Fruit fly (Drosophila melanogaster) whole organism, embryonic: ENCODE measurements around the gene CG13471.
A peak's percentile ranks its signal among the peaks of the same experiment; 100 is the strongest.

Experiments used
- Atf3 ChIP-seq: fragments of 200-800 bp; sonication (Bioruptor generic); optimal IDR thresholded peaks from 3 replicates; lab custom pipeline; 2016; ENCODE audit warnings: missing biosample characterization, missing genetic modification characterization
- Blimp-1 ChIP-seq: fragments of 200-800 bp; sonication (Bioruptor generic); optimal IDR thresholded peaks from 3 replicates; lab custom pipeline; 2018; ENCODE audit warnings: missing biosample characterization, missing genetic modification characterization, mild to moderate bottlenecking, moderate library complexity, missing genetic modification reagents
- CG10366 ChIP-seq: fragments of 200-800 bp; sonication (Bioruptor generic); IDR thresholded peaks from 2 replicates; pipeline ENCODE4 v1.3.6; 2022; ENCODE audit warnings: missing biosample characterization, missing genetic modification characterization
- CG12219 ChIP-seq: fragments of 200-800 bp; sonication (Bioruptor generic); optimal IDR thresholded peaks from 3 replicates; lab custom pipeline; 2018; ENCODE audit warnings: missing biosample characterization, mild to moderate bottlenecking, missing genetic modification characterization
- CG13123 ChIP-seq: fragments of 200-800 bp; sonication (Bioruptor generic); optimal IDR thresholded peaks from 2 replicates; lab custom pipeline; 2016; ENCODE audit warnings: missing biosample characterization, missing genetic modification characterization
- CG1529 ChIP-seq: fragments of 200-800 bp; sonication (Bioruptor generic); optimal IDR thresholded peaks from 3 replicates; lab custom pipeline; 2018; ENCODE audit warnings: missing biosample characterization, missing genetic modification characterization
- CG17612 ChIP-seq: fragments of 200-800 bp; sonication (Bioruptor generic); IDR thresholded peaks from 2 replicates; pipeline ENCODE4 v1.3.6; 2022; ENCODE audit warnings: missing biosample characterization, missing genetic modification characterization
- CG2120 ChIP-seq: fragments of 200-800 bp; sonication (Bioruptor generic); optimal IDR thresholded peaks from 3 replicates; lab custom pipeline; 2016; ENCODE audit warnings: missing biosample characterization, missing genetic modification characterization
- CG2875 ChIP-seq: fragments of 200-800 bp; sonication (Bioruptor generic); optimal IDR thresholded peaks from 2 replicates; lab custom pipeline; 2017; ENCODE audit warnings: missing biosample characterization, mild to moderate bottlenecking, missing genetic modification characterization, missing genetic modification reagents
- CG31224 ChIP-seq: fragments of 200-800 bp; sonication (Bioruptor generic); IDR thresholded peaks from 2 replicates; pipeline ENCODE4 v1.3.6; 2022; ENCODE audit warnings: missing biosample characterization, missing genetic modification characterization
- CG3163 ChIP-seq: fragments of 200-800 bp; sonication (Bioruptor generic); optimal IDR thresholded peaks from 3 replicates; lab custom pipeline; 2016; ENCODE audit warnings: missing biosample characterization, missing genetic modification characterization
- CG4854 ChIP-seq: fragments of 200-800 bp; sonication (Bioruptor generic); optimal IDR thresholded peaks from 2 replicates; lab custom pipeline; 2016; ENCODE audit warnings: missing biosample characterization, missing genetic modification characterization, inconsistent platforms
- CG5245 ChIP-seq: fragments of 200-800 bp; sonication (Bioruptor generic); optimal IDR thresholded peaks from 3 replicates; lab custom pipeline; 2016; ENCODE audit warnings: missing biosample characterization, missing genetic modification characterization
- CG6654 ChIP-seq: fragments of 200-800 bp; sonication (Bioruptor generic); optimal IDR thresholded peaks from 2 replicates; lab custom pipeline; 2017; ENCODE audit warnings: missing biosample characterization, mild to moderate bottlenecking, missing genetic modification characterization
- CG7928 ChIP-seq: fragments of 200-800 bp; sonication (Bioruptor generic); optimal IDR thresholded peaks from 2 replicates; lab custom pipeline; 2017; ENCODE audit warnings: missing biosample characterization, mild to moderate bottlenecking, missing genetic modification characterization
- CG8290 ChIP-seq, 3 experiments: fragments of 200-800 bp; sonication (Bioruptor generic); optimal IDR thresholded peaks; 2 replicates each; lab custom pipeline; 2016 to 2019; ENCODE audit warnings: missing biosample characterization in 3 of 3, missing genetic modification characterization in 3 of 3, mild to moderate bottlenecking in 2 of 3, moderate library complexity in 1 of 3
- D19B ChIP-seq: fragments of 200-800 bp; sonication (Bioruptor generic); optimal IDR thresholded peaks from 2 replicates; lab custom pipeline; 2017; ENCODE audit warnings: missing biosample characterization, mild to moderate bottlenecking, missing genetic modification characterization
- Dad ChIP-seq: fragments of 200-800 bp; sonication (Bioruptor generic); optimal IDR thresholded peaks from 3 replicates; lab custom pipeline; 2016; ENCODE audit warnings: missing biosample characterization, missing genetic modification characterization
- Dbx ChIP-seq: fragments of 200-800 bp; sonication (Bioruptor generic); IDR thresholded peaks from 3 replicates; pipeline ENCODE4 v1.3.6; 2022; ENCODE audit warnings: missing biosample characterization, missing genetic modification characterization
- Fer1 ChIP-seq: fragments of 200-800 bp; sonication (Bioruptor generic); optimal IDR thresholded peaks from 2 replicates; lab custom pipeline; 2017; ENCODE audit warnings: missing biosample characterization, mild to moderate bottlenecking, missing genetic modification characterization
- Gsc ChIP-seq: fragments of 200-800 bp; sonication (Bioruptor generic); IDR thresholded peaks from 2 replicates; pipeline ENCODE4 v1.3.6; 2022; ENCODE audit warnings: missing biosample characterization, missing genetic modification characterization
- Hr3 ChIP-seq: fragments of 200-800 bp; sonication (Bioruptor generic); optimal IDR thresholded peaks from 3 replicates; lab custom pipeline; 2016; ENCODE audit warnings: missing biosample characterization, missing genetic modification characterization
- Lhr ChIP-seq: fragments of 200-800 bp; sonication (Bioruptor generic); optimal IDR thresholded peaks from 3 replicates; lab custom pipeline; 2017; ENCODE audit warnings: mild to moderate bottlenecking, missing biosample characterization, missing genetic modification reagents, missing genetic modification characterization
- Poxn ChIP-seq: fragments of 200-800 bp; sonication (Bioruptor generic); IDR thresholded peaks from 2 replicates; pipeline ENCODE4 v1.3.6; 2022; ENCODE audit warnings: missing biosample characterization, missing genetic modification characterization
- Sin3A ChIP-seq: fragments of >200 bp; optimal IDR thresholded peaks from 2 replicates; lab custom pipeline; 2018
- Usf ChIP-seq: fragments of 200-800 bp; sonication (Bioruptor generic); optimal IDR thresholded peaks from 2 replicates; lab custom pipeline; 2017; ENCODE audit warnings: missing genotype, missing biosample characterization, missing genetic modification characterization
- Xrp1 ChIP-seq: fragments of 200-800 bp; sonication (Bioruptor generic); IDR thresholded peaks from 2 replicates; pipeline ENCODE4 v1.3.6; 2022; ENCODE audit warnings: missing biosample characterization, missing genetic modification characterization
- abd-A ChIP-seq: fragments of 200-800 bp; sonication (Bioruptor generic); optimal IDR thresholded peaks from 3 replicates; lab custom pipeline; 2019; ENCODE audit warnings: missing biosample characterization, mild to moderate bottlenecking, missing genetic modification characterization, moderate library complexity
- ap ChIP-seq: fragments of 200-800 bp; sonication (Bioruptor generic); IDR thresholded peaks from 2 replicates; pipeline ENCODE4 v1.3.6; 2022; ENCODE audit warnings: missing biosample characterization, missing genetic modification characterization
- ase ChIP-seq: fragments of 200-800 bp; sonication (Bioruptor generic); IDR thresholded peaks from 3 replicates; pipeline ENCODE4 v1.3.6; 2022; ENCODE audit warnings: missing biosample characterization, missing genetic modification characterization
- btn ChIP-seq: fragments of 200-800 bp; sonication (Bioruptor generic); optimal IDR thresholded peaks from 2 replicates; lab custom pipeline; 2016; ENCODE audit warnings: missing biosample characterization, missing genetic modification characterization
- cas ChIP-seq: fragments of 200-800 bp; sonication (Bioruptor generic); IDR thresholded peaks from 2 replicates; pipeline ENCODE4 v1.3.6; 2022; ENCODE audit warnings: missing biosample characterization, missing genetic modification characterization
- croc ChIP-seq: fragments of 200-800 bp; sonication (Bioruptor generic); conservative IDR thresholded peaks from 3 replicates; pipeline ENCODE4 v1.3.6; 2022; ENCODE audit warnings: missing biosample characterization, missing genetic modification characterization
- danr ChIP-seq: fragments of 200-800 bp; sonication (Bioruptor generic); IDR thresholded peaks from 2 replicates; pipeline ENCODE4 v1.3.6; 2022; ENCODE audit warnings: missing biosample characterization, missing genetic modification characterization
- dimm ChIP-seq: fragments of 200-800 bp; sonication (Bioruptor generic); IDR thresholded peaks from 2 replicates; pipeline ENCODE4 v1.3.6; 2022; ENCODE audit warnings: missing biosample characterization, missing genetic modification characterization
- emc ChIP-seq: fragments of 200-800 bp; sonication (Bioruptor generic); optimal IDR thresholded peaks from 2 replicates; lab custom pipeline; 2016; ENCODE audit warnings: missing biosample characterization, missing genetic modification characterization
- eyg ChIP-seq: fragments of 200-800 bp; sonication (Bioruptor generic); optimal IDR thresholded peaks from 3 replicates; lab custom pipeline; 2016; ENCODE audit warnings: missing biosample characterization, missing genetic modification characterization
- fd3F ChIP-seq: fragments of 200-800 bp; sonication (Bioruptor generic); optimal IDR thresholded peaks from 2 replicates; lab custom pipeline; 2018; ENCODE audit warnings: missing biosample characterization, mild to moderate bottlenecking, missing genetic modification characterization, moderate library complexity
- h ChIP-seq: fragments of >200 bp; optimal IDR thresholded peaks from 2 replicates; lab custom pipeline; 2017
- ind ChIP-seq: fragments of 200-800 bp; sonication (Bioruptor generic); optimal IDR thresholded peaks from 3 replicates; lab custom pipeline; 2016; ENCODE audit warnings: missing biosample characterization, missing genetic modification characterization
- insv ChIP-seq, 2 experiments: fragments of 200-800 bp; sonication (Bioruptor generic); optimal IDR thresholded peaks; 3 replicates each; lab custom pipeline; 2016 to 2018; ENCODE audit warnings: missing biosample characterization in 2 of 2, missing genetic modification characterization in 2 of 2
- jing ChIP-seq: fragments of 200-800 bp; sonication (Bioruptor generic); optimal IDR thresholded peaks from 2 replicates; lab custom pipeline; 2018; ENCODE audit warnings: missing biosample characterization, mild to moderate bottlenecking, missing genetic modification characterization
- lmd ChIP-seq: fragments of 200-800 bp; sonication (Bioruptor generic); IDR thresholded peaks from 2 replicates; pipeline ENCODE4 v1.3.6; 2022; ENCODE audit warnings: missing biosample characterization, missing genetic modification characterization
- mirr ChIP-seq: fragments of 200-800 bp; sonication (Bioruptor generic); optimal IDR thresholded peaks from 3 replicates; lab custom pipeline; 2018; ENCODE audit warnings: missing biosample characterization, mild to moderate bottlenecking, missing genetic modification characterization
- onecut ChIP-seq: fragments of 200-800 bp; sonication (Bioruptor generic); IDR thresholded peaks from 2 replicates; pipeline ENCODE4 v1.3.6; 2022; ENCODE audit warnings: missing biosample characterization, missing genetic modification characterization
- sima ChIP-seq: fragments of 200-800 bp; sonication (Bioruptor generic); optimal IDR thresholded peaks from 2 replicates; lab custom pipeline; 2016; ENCODE audit warnings: missing biosample characterization, missing genetic modification characterization
- slp2 ChIP-seq: fragments of 200-800 bp; sonication (Bioruptor generic); optimal IDR thresholded peaks from 2 replicates; lab custom pipeline; 2016; ENCODE audit warnings: missing biosample characterization, missing genetic modification characterization
- so ChIP-seq: fragments of 200-800 bp; sonication (Bioruptor generic); IDR thresholded peaks from 3 replicates; pipeline ENCODE4 v1.3.6; 2022; ENCODE audit warnings: missing biosample characterization, missing genetic modification characterization
- tgo ChIP-seq: fragments of 200-800 bp; sonication (Bioruptor generic); IDR thresholded peaks from 3 replicates; pipeline ENCODE4 v1.3.6; 2022; ENCODE audit warnings: missing biosample characterization, missing genetic modification characterization
- tin ChIP-seq: fragments of 200-800 bp; sonication (Bioruptor generic); optimal IDR thresholded peaks from 3 replicates; lab custom pipeline; 2016; ENCODE audit warnings: missing biosample characterization, missing genetic modification characterization
- usp ChIP-seq: fragments of >200 bp; optimal IDR thresholded peaks from 2 replicates; lab custom pipeline; 2017; ENCODE audit warnings: missing biosample characterization, missing genetic modification characterization
- vvl ChIP-seq: fragments of 200-800 bp; sonication (Bioruptor generic); IDR thresholded peaks from 2 replicates; pipeline ENCODE4 v1.3.6; 2022; ENCODE audit warnings: missing biosample characterization, missing genetic modification characterization

Gene CG13471

DNA sequence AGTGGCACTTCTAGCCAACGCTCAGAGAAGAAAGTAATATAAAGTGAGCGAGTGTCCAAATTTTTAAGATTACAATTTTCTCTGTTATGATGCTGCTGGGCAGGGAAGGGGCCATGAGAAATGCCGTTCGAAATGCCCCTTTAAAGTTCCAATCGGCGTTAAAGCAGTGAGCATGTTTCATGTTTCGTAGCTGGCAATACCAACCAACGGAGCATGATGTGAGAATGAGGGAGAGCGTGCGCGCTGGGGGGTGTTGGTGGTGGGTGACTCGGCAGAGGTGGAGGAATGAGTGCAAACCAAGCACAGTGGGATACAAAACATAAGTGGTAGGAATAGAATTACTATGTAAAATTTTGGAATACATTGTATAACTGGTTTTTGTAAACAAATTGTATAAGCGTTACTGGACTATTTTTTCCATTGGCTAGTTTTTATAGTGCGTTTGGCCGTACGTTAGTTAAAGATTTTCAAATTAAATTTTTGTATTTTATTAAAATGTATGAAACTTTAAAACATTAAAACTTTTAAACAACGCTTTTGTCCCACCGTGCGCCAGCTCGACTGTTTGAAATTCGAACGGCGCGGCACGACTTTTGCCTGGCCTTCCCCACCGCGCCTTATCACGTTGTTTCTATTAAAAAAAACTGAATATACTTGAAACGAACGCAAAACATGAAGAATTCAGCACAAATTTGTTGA, 25.9 kb upstream of the CG13471 start (continued):
- TF ChIP-seq mirr (peak; percentile 99), Usf (GFP tag; lab: Kevin White, UChicago) (peak; percentile 100), croc (GFP tag; lab: Robert Waterston, UW) (peak; percentile 99), CG8290 (GFP tag; optimal IDR thresholded peaks at IDR 0.05; lab: Kevin White, UChicago) (peak; percentile 99), CG8290 (tag; optimal IDR thresholded peaks at IDR 0.05; lab: Kevin White, UChicago) (peak; percentile 98 to 99), usp (GFP tag; lab: Kevin White, UChicago) (no peak), insv (GFP tag; optimal IDR thresholded peaks at IDR 0.05; lab: Kevin White, UChicago) (peak; percentile 69 to 91), ap (GFP tag; lab: Robert Waterston, UW) (peak; percentile 98), so (GFP tag; lab: Robert Waterston, UW) (peak; percentile 100), ase (GFP tag; lab: Robert Waterston, UW) (peak; percentile 99), sima (GFP tag; lab: Kevin White, UChicago) (peak; percentile 97), CG3163 (GFP tag; lab: Kevin White, UChicago) (peak; percentile 73), Gsc (GFP tag; lab: Robert Waterston, UW) (peak; percentile 98), D19B (GFP tag; lab: Kevin White, UChicago) (peak; percentile 99), CG12219 (peak; percentile 99), fd3F (peak; percentile 100), danr (peak; percentile 100), Dad (GFP tag; lab: Kevin White, UChicago) (peak; percentile 99), CG5245 (GFP tag; lab: Kevin White, UChicago) (peak; percentile 99), Blimp-1 (GFP tag; lab: Kevin White, UChicago) (peak; percentile 99), Hr3 (peak; percentile 100), abd-A (tag; lab: Kevin White, UChicago) (peak; percentile 97), Fer1 (GFP tag; lab: Kevin White, UChicago) (peak; percentile 100), CG17612 (GFP tag; lab: Robert Waterston, UW) (peak; percentile 99), slp2 (GFP tag; lab: Kevin White, UChicago) (peak; percentile 99), Lhr (GFP tag; lab: Kevin White, UChicago) (peak; percentile 99), vvl (GFP tag; lab: Robert Waterston, UW) (peak; percentile 100), Atf3 (GFP tag; lab: Kevin White, UChicago) (peak; percentile 99), emc (GFP tag; lab: Kevin White, UChicago) (peak; percentile 99), tgo (GFP tag; lab: Robert Waterston, UW) (peak; percentile 100), CG1529 (GFP tag; lab: Kevin White, UChicago) (peak; percentile 100), onecut (peak; percentile 99), Sin3A (lab: Kevin White, UChicago) (no peak), CG13123 (GFP tag; lab: Kevin White, UChicago) (peak; percentile 98), lmd (GFP tag; lab: Robert Waterston, UW) (peak; percentile 100), tin (GFP tag; lab: Kevin White, UChicago) (peak; percentile 100), CG31224 (peak; percentile 99), CG7928 (GFP tag; lab: Kevin White, UChicago) (peak; percentile 90), h (lab: Kevin White, UChicago) (no peak), jing (peak; percentile 99), CG6654 (GFP tag; lab: Kevin White, UChicago) (peak; percentile 96), CG2875 (GFP tag; lab: Kevin White, UChicago) (peak; percentile 100), CG2120 (GFP tag; lab: Kevin White, UChicago) (peak; percentile 100), cas (peak; percentile 99), ind (GFP tag; lab: Kevin White, UChicago) (peak; percentile 99), eyg (peak; percentile 98), dimm (peak; percentile 99), Xrp1 (GFP tag; lab: Robert Waterston, UW) (peak; percentile 100), CG10366 (GFP tag; lab: Robert Waterston, UW) (peak; percentile 99), Poxn (GFP tag; lab: Robert Waterston, UW) (peak; percentile 99), btn (GFP tag; lab: Kevin White, UChicago) (peak; percentile 93), Dbx (peak; percentile 100), CG4854 (GFP tag; lab: Kevin White, UChicago) (peak; percentile 99)
